Worm (Caenorhabditis elegans) whole organism, mixed stage, embryonic: ENCODE results near the gene Y53G8AM.6.

Experiments
- blmp-1 ChIP-seq: fragments of 150-350 bp; optimal IDR thresholded peaks from 2 replicates; lab custom pipeline; 2014; ENCODE audit warnings: missing biosample characterization, missing genetic modification characterization
- ces-1 ChIP-seq: fragments of 150-350 bp; optimal IDR thresholded peaks from 2 replicates; lab custom pipeline; 2014; ENCODE audit warnings: missing biosample characterization, missing genetic modification reagents, missing genetic modification characterization
- cnd-1 ChIP-seq: fragments of 200-800 bp; sonication (Bioruptor generic); optimal IDR thresholded peaks from 2 replicates; lab custom pipeline; 2018; ENCODE audit warnings: mild to moderate bottlenecking, missing genetic modification characterization, missing compliant biosample characterization
- elt-3 ChIP-seq: fragments of 150-350 bp; optimal IDR thresholded peaks from 2 replicates; lab custom pipeline; 2014; ENCODE audit warnings: missing biosample characterization, missing genetic modification characterization
- flh-1 ChIP-seq: fragments of 200-800 bp; sonication (Bioruptor generic); optimal IDR thresholded peaks from 2 replicates; lab custom pipeline; 2018; ENCODE audit warnings: mild to moderate bottlenecking, missing genetic modification characterization, moderate library complexity, missing compliant biosample characterization
- hlh-1 ChIP-seq: fragments of 150-350 bp; optimal IDR thresholded peaks from 2 replicates; lab custom pipeline; 2014; ENCODE audit warnings: missing biosample characterization, missing genetic modification reagents, missing genetic modification characterization
- lsy-2 ChIP-seq: fragments of 150-350 bp; optimal IDR thresholded peaks from 2 replicates; lab custom pipeline; 2014; ENCODE audit warnings: missing biosample characterization, missing genetic modification characterization
- tbx-8 ChIP-seq: fragments of 200-800 bp; sonication (Bioruptor generic); optimal IDR thresholded peaks from 2 replicates; lab custom pipeline; 2018; ENCODE audit warnings: mild to moderate bottlenecking, missing genetic modification characterization, moderate library complexity, missing compliant biosample characterization
- unc-120 ChIP-seq: sonication (generic microtip); optimal IDR thresholded peaks from 2 replicates; lab custom pipeline; 2017; ENCODE audit warnings: missing genetic modification characterization, missing compliant biosample characterization; ENCODE audit not compliant: poor library complexity, severe bottlenecking
- unc-39 ChIP-seq: fragments of 150-350 bp; optimal IDR thresholded peaks from 2 replicates; lab custom pipeline; 2014; ENCODE audit warnings: missing biosample characterization, missing genetic modification characterization

The Y53G8AM.6 gene

DNA sequence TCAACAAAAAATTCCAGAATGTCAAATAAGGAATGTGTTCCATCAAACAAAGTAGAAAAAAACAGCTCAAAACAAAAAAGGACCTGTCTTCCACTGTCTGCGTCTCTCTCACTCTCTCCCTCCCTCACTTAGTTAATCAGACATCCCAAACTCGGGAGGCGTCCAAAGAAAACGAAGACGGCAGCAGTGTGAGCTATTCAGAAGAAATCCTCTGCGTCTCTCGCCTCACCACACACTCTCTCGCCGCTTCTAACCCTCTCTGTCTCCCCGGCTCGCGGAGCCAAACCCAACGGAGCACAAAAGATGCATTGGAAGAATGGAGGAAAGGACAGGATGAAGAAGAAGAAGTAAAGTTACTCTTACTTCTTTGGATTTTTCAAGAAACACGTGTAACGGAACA is 39.3 kb downstream of the Y53G8AM.6 start:
- TF ChIP-seq unc-120 (peak; percentile 36), lsy-2 (tag; lab: Kevin White, UChicago) (peak; percentile 18), cnd-1 (tag; lab: Kevin White, UChicago) (no peak), ces-1 (peak; percentile 77)

DNA sequence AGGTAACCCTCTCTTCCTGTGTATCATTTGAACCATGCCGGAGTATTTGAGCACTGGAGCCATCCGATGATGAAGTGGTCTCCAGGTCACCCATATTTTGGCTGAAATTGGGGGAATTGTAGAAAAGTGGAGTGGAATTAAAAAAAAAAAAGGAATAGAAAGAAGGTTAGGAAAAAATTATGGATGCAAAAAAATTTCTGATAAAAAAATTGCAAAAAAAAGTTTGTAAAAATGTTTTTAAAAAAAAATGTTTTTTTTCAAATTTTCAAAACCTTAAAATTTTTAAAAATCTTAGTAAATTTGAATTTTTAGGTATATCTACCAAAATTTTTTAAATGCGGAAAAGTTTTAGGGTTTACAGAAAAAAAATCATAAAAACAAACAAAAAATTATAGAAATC is 40.5 kb downstream of the Y53G8AM.6 start, which contains the start of gene frm-8:
Gene frm-8, minus strand, starts transcription at position 101 of the 400 bp plus-strand sequence.
- TF ChIP-seq flh-1, result no peak
- no peak for TF ChIP-seq blmp-1 (tag; lab: Kevin White, UChicago)
- TF ChIP-seq tbx-8 (GFP tag; lab: Kevin White, UChicago), result no peak
- TF ChIP-seq elt-3 (tag; lab: Kevin White, UChicago), result no peak
- TF ChIP-seq hlh-1 (tag; lab: Kevin White, UChicago), result no peak
- TF ChIP-seq unc-39 (tag; lab: Kevin White, UChicago), result no peak
